Worm (Caenorhabditis elegans): Measurements from ENCODE around the gene coa-4.

DNA sequence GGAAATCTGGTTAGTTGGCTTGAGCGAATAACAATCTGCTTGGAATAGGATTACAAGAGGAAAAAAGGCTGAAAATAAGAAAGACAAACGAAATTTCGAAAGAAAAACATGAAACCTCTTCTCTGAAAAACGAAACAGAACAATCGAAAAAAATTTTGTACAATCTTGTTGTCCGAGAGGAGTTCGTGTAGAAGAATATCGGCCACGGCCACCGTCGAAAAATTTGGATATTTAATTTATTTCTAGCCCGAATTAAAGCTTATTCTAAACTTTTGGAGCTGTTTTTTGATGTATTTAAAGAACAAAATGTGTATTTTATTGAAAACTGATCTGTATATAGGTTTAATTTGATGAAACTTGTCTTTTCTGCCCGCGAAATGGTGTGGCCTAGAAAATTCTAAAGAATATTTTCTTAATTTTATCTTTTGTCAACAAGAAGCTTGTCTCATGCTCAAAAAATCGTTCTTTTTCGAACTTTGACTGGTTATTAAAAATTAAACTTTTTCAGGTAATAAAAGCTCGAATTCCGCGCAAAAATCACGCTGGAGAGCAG is 1.2 kb upstream of the coa-4 start, which contains the start of gene T20D3.5:
- TF ChIP-seq nhr-76 (tag; optimal IDR thresholded peaks at IDR 0.05), result no peak
- no peak for TF ChIP-seq nhr-77 (tag; optimal IDR thresholded peaks at IDR 0.05)

Measured in whole organism, L4 larva.